Worm (Caenorhabditis elegans): Measurements from ENCODE around the gene mdh-1.

DNA sequence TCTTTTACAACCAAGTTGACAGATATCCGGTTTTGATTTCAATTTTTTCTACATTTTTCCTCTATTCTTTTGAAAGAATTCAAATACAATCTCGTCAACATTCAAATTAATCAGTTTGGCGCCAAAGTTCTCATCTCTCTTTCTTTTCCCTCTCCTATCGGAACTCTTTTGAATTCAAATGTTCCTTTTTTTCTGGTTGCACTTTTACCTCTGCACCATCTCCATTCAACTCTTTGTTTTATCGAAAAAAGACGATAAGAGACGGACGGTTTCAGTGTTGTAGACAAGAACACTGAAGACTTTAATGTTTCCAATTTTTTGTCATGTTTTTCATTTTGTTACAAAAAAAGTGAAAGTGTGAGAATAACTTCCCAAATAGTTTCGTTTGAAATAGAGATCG, 40.3 kb downstream of the mdh-1 start:
- no peak for TF ChIP-seq T23F11.4 (GFP tag; optimal IDR thresholded peaks at IDR 0.05)
- no peak for TF ChIP-seq nhr-11 (tag; optimal IDR thresholded peaks at IDR 0.05)
- TF ChIP-seq pha-4 (tag; optimal IDR thresholded peaks at IDR 0.05) = no peak
- no peak for TF ChIP-seq ceh-18 (tag; optimal IDR thresholded peaks at IDR 0.05)
- TF ChIP-seq pqm-1 (tag; optimal IDR thresholded peaks at IDR 0.05) = no peak
- no peak for TF ChIP-seq sox-2 (GFP tag; IDR thresholded peaks at IDR 0.05)
- TF ChIP-seq ceh-48 (tag; optimal IDR thresholded peaks at IDR 0.05) = no peak
- TF ChIP-seq lin-11 (tag; optimal IDR thresholded peaks at IDR 0.05) = no peak
- no peak for TF ChIP-seq elt-2 (tag; optimal IDR thresholded peaks at IDR 0.05)
- no peak for TF ChIP-seq fkh-10 (GFP tag; optimal IDR thresholded peaks at IDR 0.05)
- no peak for TF ChIP-seq K09A11.1 (tag; optimal IDR thresholded peaks at IDR 0.05; ENCODE audit: insufficient read depth)
- TF ChIP-seq ceh-9 (tag; optimal IDR thresholded peaks at IDR 0.05) = no peak
